Fruit fly (Drosophila melanogaster) whole organism, wandering third instar larva: ENCODE results near the gene CG46427.

Source experiments
- CG32264 ChIP-seq: fragments of 200-800 bp; sonication (Bioruptor generic); optimal IDR thresholded peaks from 2 replicates; lab custom pipeline; 2016; ENCODE audit warnings: missing biosample characterization, missing genetic modification characterization
- GATAd ChIP-seq: sonication (Bioruptor generic); optimal IDR thresholded peaks from 2 replicates; lab custom pipeline; 2016; ENCODE audit warnings: missing biosample characterization, missing genetic modification characterization
- OdsH ChIP-seq: fragments of 200-800 bp; sonication (Bioruptor generic); optimal IDR thresholded peaks from 2 replicates; lab custom pipeline; 2016; ENCODE audit warnings: missing biosample characterization, mild to moderate bottlenecking, missing genetic modification characterization
- br ChIP-seq: fragments of 200-800 bp; sonication (Bioruptor generic); optimal IDR thresholded peaks from 2 replicates; lab custom pipeline; 2016; ENCODE audit warnings: missing biosample characterization, missing genetic modification characterization
- foxo ChIP-seq, 2 experiments: fragments of 200-800 bp; sonication (Bioruptor generic); optimal IDR thresholded peaks; 2 replicates in 1 of 2; 3 replicates in 1 of 2; lab custom pipeline; 2016 to 2017; ENCODE audit warnings: missing biosample characterization in 2 of 2, missing genetic modification characterization in 2 of 2
- psq ChIP-seq: fragments of 200-800 bp; sonication (Bioruptor generic); optimal IDR thresholded peaks from 3 replicates; lab custom pipeline; 2017; ENCODE audit warnings: missing biosample characterization, mild to moderate bottlenecking, missing genetic modification characterization, moderate library complexity

DNA sequence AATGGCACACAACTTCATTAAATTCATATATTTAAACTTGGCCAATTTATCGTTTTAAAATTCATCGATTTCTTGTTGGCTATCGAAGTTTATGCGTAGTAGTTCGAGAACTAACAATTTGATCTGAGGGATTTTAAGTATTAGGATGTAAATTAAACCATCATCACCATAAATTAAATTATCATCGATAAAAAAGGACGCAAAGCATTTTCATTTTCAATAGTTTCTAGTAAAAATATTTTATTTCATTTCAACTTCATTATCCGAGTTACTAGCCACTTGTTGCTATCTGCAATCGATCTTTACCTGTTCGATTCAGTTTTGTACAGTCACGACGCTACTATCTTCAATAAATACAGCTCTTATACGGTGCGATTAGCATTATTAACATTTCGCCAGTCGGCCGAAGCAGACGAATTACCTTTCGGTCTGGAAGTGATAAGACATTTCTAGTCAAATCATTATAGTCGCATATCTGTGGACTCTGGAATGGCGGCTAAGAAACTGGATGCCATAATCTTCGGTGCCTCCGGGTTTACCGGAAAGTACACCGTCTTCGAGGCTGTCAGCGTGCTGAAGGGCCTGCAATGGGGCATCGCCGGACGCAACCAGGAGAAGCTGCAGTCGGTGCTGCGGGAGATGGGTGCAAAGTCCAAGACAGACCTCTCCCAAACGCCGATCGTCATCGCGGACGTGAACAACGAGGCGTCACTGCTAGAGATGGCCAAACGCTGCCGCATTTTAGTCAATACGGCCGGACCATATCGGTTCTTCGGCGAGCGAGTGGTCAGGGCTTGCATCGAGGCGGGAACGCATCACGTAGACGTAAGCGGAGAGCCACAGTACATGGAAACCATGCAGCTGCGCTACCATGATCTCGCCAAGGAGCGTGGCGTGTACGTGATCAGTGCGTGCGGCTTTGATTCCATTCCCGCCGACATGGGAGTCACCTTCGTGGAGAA, 32.4 kb downstream of the CG46427 start, which contains the start of gene CG5167:
- TF ChIP-seq foxo (GFP tag; optimal IDR thresholded peaks at IDR 0.05; lab: Kevin White, UChicago) (peak in 1 of 2 experiments; percentile 67), br (GFP tag; lab: Kevin White, UChicago) (peak; percentile 52), GATAd (GFP tag; lab: Kevin White, UChicago) (no peak), CG32264 (GFP tag; lab: Kevin White, UChicago) (no peak), OdsH (GFP tag; lab: Kevin White, UChicago) (peak; percentile 53), psq (peak; percentile 54)
